Worm (Caenorhabditis elegans) whole organism, late embryonic: ENCODE results near the gene lgc-5.

Experiments used
- C08G9.2 ChIP-seq: sonication (generic microtip); optimal IDR thresholded peaks from 2 replicates; lab custom pipeline; 2016; ENCODE audit warnings: mild to moderate bottlenecking, missing genetic modification characterization, moderate library complexity, missing compliant biosample characterization
- C38D4.7 ChIP-seq: fragments of 200-800 bp; sonication (Bioruptor generic); optimal IDR thresholded peaks from 2 replicates; lab custom pipeline; 2018; ENCODE audit warnings: mild to moderate bottlenecking, missing genetic modification characterization, moderate library complexity, missing compliant biosample characterization
- F13H6.1 ChIP-seq: sonication (generic microtip); optimal IDR thresholded peaks from 2 replicates; lab custom pipeline; 2016; ENCODE audit warnings: missing genetic modification characterization, missing compliant biosample characterization
- K09A11.1 ChIP-seq: sonication (generic microtip); optimal IDR thresholded peaks from 2 replicates; lab custom pipeline; 2017; ENCODE audit warnings: antibody characterized with exemption, mild to moderate bottlenecking, missing genetic modification characterization, missing compliant biosample characterization; ENCODE audit not compliant: insufficient read depth
- ama-1 ChIP-seq: fragments of 150-350 bp; optimal IDR thresholded peaks from 2 replicates; lab custom pipeline; 2014
- ceh-19 ChIP-seq: fragments of 200-800 bp; sonication (Bioruptor generic); optimal IDR thresholded peaks from 2 replicates; lab custom pipeline; 2018; ENCODE audit warnings: mild to moderate bottlenecking, missing genetic modification characterization, missing compliant biosample characterization
- ceh-2 ChIP-seq: sonication (generic microtip); optimal IDR thresholded peaks from 2 replicates; lab custom pipeline; 2016; ENCODE audit warnings: missing genotype, missing genetic modification characterization, missing compliant biosample characterization
- ceh-22 ChIP-seq: sonication (generic microtip); optimal IDR thresholded peaks from 2 replicates; lab custom pipeline; 2017; ENCODE audit warnings: missing biosample characterization, missing genetic modification characterization
- ceh-24 ChIP-seq: sonication (generic microtip); optimal IDR thresholded peaks from 2 replicates; lab custom pipeline; 2016; ENCODE audit warnings: mild to moderate bottlenecking, missing genetic modification characterization, missing compliant biosample characterization
- ceh-34 ChIP-seq: sonication (generic microtip); optimal IDR thresholded peaks from 2 replicates; lab custom pipeline; 2016; ENCODE audit warnings: mild to moderate bottlenecking, missing genetic modification characterization, missing compliant biosample characterization
- ceh-45 ChIP-seq: fragments of 200-800 bp; sonication (Bioruptor generic); IDR thresholded peaks from 2 replicates; pipeline ENCODE4 v1.3.6; 2022; ENCODE audit warnings: missing genetic modification reagents, missing genetic modification characterization, missing compliant biosample characterization
- ceh-48 ChIP-seq: sonication (generic microtip); optimal IDR thresholded peaks from 2 replicates; lab custom pipeline; 2016; ENCODE audit warnings: missing genetic modification characterization, inconsistent platforms, missing compliant biosample characterization
- ceh-6 ChIP-seq: fragments of 200-800 bp; sonication (Bioruptor generic); optimal IDR thresholded peaks from 2 replicates; lab custom pipeline; 2018; ENCODE audit warnings: mild to moderate bottlenecking, missing genetic modification characterization, missing compliant biosample characterization
- dve-1 ChIP-seq: sonication (generic microtip); optimal IDR thresholded peaks from 2 replicates; lab custom pipeline; 2017; ENCODE audit warnings: antibody characterized with exemption, mild to moderate bottlenecking, missing genetic modification characterization, missing compliant biosample characterization
- elt-2 ChIP-seq: sonication (generic microtip); optimal IDR thresholded peaks from 2 replicates; lab custom pipeline; 2016; ENCODE audit warnings: missing genetic modification reagents, missing genetic modification characterization, missing compliant biosample characterization
- ets-4 ChIP-seq: sonication (generic microtip); optimal IDR thresholded peaks from 2 replicates; lab custom pipeline; 2016; ENCODE audit warnings: missing genetic modification characterization, missing compliant biosample characterization
- eyg-1 ChIP-seq: sonication (generic microtip); optimal IDR thresholded peaks from 2 replicates; lab custom pipeline; 2016; ENCODE audit warnings: missing genotype, missing genetic modification characterization, missing compliant biosample characterization
- fax-1 ChIP-seq: sonication (generic microtip); optimal IDR thresholded peaks from 2 replicates; lab custom pipeline; 2016; ENCODE audit warnings: missing genotype, missing genetic modification characterization, missing compliant biosample characterization
- fkh-10 ChIP-seq: fragments of 150-350 bp; optimal IDR thresholded peaks from 2 replicates; lab custom pipeline; 2014; ENCODE audit warnings: missing biosample characterization, missing genetic modification reagents, missing genetic modification characterization
- gmeb-2 ChIP-seq: sonication (generic microtip); optimal IDR thresholded peaks from 2 replicates; lab custom pipeline; 2016; ENCODE audit warnings: missing genetic modification characterization, inconsistent platforms, missing compliant biosample characterization
- hlh-13 ChIP-seq: fragments of 200-800 bp; sonication (Bioruptor generic); optimal IDR thresholded peaks from 2 replicates; lab custom pipeline; 2018; ENCODE audit warnings: mild to moderate bottlenecking, missing genetic modification characterization, missing compliant biosample characterization
- hlh-30 ChIP-seq: sonication (generic microtip); optimal IDR thresholded peaks from 2 replicates; lab custom pipeline; 2017; ENCODE audit warnings: antibody characterized with exemption, missing genetic modification characterization, missing compliant biosample characterization; ENCODE audit not compliant: insufficient read depth
- hlh-6 ChIP-seq: sonication (generic microtip); optimal IDR thresholded peaks from 2 replicates; lab custom pipeline; 2016; ENCODE audit warnings: missing genotype, missing genetic modification characterization, missing compliant biosample characterization
- lin-11 ChIP-seq: fragments of 200-800 bp; sonication (Bioruptor generic); optimal IDR thresholded peaks from 2 replicates; lab custom pipeline; 2018; ENCODE audit warnings: mild to moderate bottlenecking, missing genetic modification characterization, missing compliant biosample characterization
- mec-3 ChIP-seq: sonication (generic microtip); optimal IDR thresholded peaks from 2 replicates; lab custom pipeline; 2016; ENCODE audit warnings: borderline replicate concordance, missing genetic modification characterization, missing compliant biosample characterization
- nfya-1 ChIP-seq: sonication (generic microtip); optimal IDR thresholded peaks from 2 replicates; lab custom pipeline; 2017; ENCODE audit warnings: missing genetic modification characterization, mild to moderate bottlenecking, missing compliant biosample characterization, antibody characterized with exemption, moderate library complexity
- nhr-11 ChIP-seq: fragments of 150-350 bp; optimal IDR thresholded peaks from 2 replicates; lab custom pipeline; 2014; ENCODE audit warnings: missing biosample characterization, missing genetic modification characterization
- nhr-232 ChIP-seq: sonication (generic microtip); optimal IDR thresholded peaks from 2 replicates; lab custom pipeline; 2016; ENCODE audit warnings: missing genetic modification characterization, missing compliant biosample characterization
- npax-4 ChIP-seq: sonication (generic microtip); optimal IDR thresholded peaks from 2 replicates; lab custom pipeline; 2016; ENCODE audit warnings: missing genetic modification characterization, missing compliant biosample characterization
- odd-2 ChIP-seq: sonication (generic microtip); optimal IDR thresholded peaks from 2 replicates; lab custom pipeline; 2017; ENCODE audit warnings: antibody characterized with exemption, mild to moderate bottlenecking, missing genetic modification characterization, missing compliant biosample characterization
- pag-3 ChIP-seq: sonication (generic microtip); optimal IDR thresholded peaks from 2 replicates; lab custom pipeline; 2016; ENCODE audit warnings: missing compliant biosample characterization, missing genetic modification characterization, borderline replicate concordance
- pat-9 ChIP-seq: fragments of 200-800 bp; sonication (Bioruptor generic); optimal IDR thresholded peaks from 2 replicates; lab custom pipeline; 2018; ENCODE audit warnings: mild to moderate bottlenecking, missing genetic modification characterization, moderate library complexity, missing compliant biosample characterization
- pha-2 ChIP-seq: sonication (generic microtip); optimal IDR thresholded peaks from 2 replicates; lab custom pipeline; 2017; ENCODE audit warnings: mild to moderate bottlenecking, missing genetic modification characterization, missing compliant biosample characterization
- pros-1 ChIP-seq: fragments of 150-350 bp; optimal IDR thresholded peaks from 2 replicates; lab custom pipeline; 2014; ENCODE audit warnings: missing biosample characterization, missing genetic modification reagents, missing genetic modification characterization
- rnt-1 ChIP-seq: sonication (generic microtip); optimal IDR thresholded peaks from 2 replicates; lab custom pipeline; 2016; ENCODE audit warnings: missing genetic modification characterization, missing compliant biosample characterization
- sdc-2 ChIP-seq: sonication (generic microtip); optimal IDR thresholded peaks from 2 replicates; lab custom pipeline; 2016; ENCODE audit warnings: missing genotype, missing genetic modification characterization, missing compliant biosample characterization
- sox-4 ChIP-seq: sonication (generic microtip); optimal IDR thresholded peaks from 2 replicates; lab custom pipeline; 2017; ENCODE audit warnings: mild to moderate bottlenecking, missing genetic modification characterization, inconsistent platforms, missing compliant biosample characterization
- syd-9 ChIP-seq: sonication (generic microtip); optimal IDR thresholded peaks from 2 replicates; lab custom pipeline; 2016; ENCODE audit warnings: mild to moderate bottlenecking, missing genetic modification characterization, moderate library complexity, missing compliant biosample characterization
- unc-3 ChIP-seq, 2 experiments: fragments of 200-800 bp in 1 of 2; sonication (Bioruptor generic) in 1 of 2; sonication (generic microtip) in 1 of 2; conservative IDR thresholded peaks in 1 of 2; optimal IDR thresholded peaks in 1 of 2; 2 replicates each; pipeline versions ENCODE4 v1.3.6 to Lab custom; 2016 to 2022; ENCODE audit warnings: missing compliant biosample characterization in 2 of 2, missing genetic modification characterization in 2 of 2, missing genetic modification reagents in 1 of 2
- unc-42 ChIP-seq: sonication (generic microtip); optimal IDR thresholded peaks from 2 replicates; lab custom pipeline; 2016; ENCODE audit warnings: missing genotype, missing genetic modification characterization, missing compliant biosample characterization
- unc-55 ChIP-seq: sonication (generic microtip); optimal IDR thresholded peaks from 2 replicates; lab custom pipeline; 2017; ENCODE audit warnings: missing biosample characterization, missing genetic modification reagents, missing genetic modification characterization

Gene lgc-5

DNA sequence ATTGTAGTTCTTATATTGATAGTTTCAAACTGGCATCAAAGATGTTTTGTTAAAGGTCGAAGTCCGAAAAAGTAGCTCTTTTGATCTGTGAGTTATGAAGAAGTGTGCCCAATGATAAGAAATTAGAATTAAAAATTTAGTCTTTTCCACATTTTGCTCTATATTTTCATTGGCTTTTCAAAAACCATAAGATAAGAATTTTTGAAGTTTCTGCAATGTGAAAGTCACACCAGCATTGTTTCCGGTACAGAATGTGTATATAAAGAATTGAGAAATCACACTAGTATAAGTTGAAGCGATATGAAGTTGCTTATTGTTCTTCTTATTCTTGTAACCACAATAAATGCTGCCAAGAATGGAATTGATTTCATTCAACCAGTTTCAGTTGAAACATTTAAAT lies 10.0 kb upstream of the lgc-5 start, which contains the start of gene lys-10:
Gene lys-10, plus strand, starts transcription at position 301 of the 400 bp plus-strand sequence.
- TF ChIP-seq pag-3 (tag; lab: Kevin White, UChicago) (no peak), C38D4.7 (GFP tag; lab: Kevin White, UChicago) (no peak), unc-42 (tag; lab: Kevin White, UChicago) (no peak), nhr-11 (tag; lab: Kevin White, UChicago) (no peak), ceh-19 (GFP tag; lab: Kevin White, UChicago) (no peak)

DNA sequence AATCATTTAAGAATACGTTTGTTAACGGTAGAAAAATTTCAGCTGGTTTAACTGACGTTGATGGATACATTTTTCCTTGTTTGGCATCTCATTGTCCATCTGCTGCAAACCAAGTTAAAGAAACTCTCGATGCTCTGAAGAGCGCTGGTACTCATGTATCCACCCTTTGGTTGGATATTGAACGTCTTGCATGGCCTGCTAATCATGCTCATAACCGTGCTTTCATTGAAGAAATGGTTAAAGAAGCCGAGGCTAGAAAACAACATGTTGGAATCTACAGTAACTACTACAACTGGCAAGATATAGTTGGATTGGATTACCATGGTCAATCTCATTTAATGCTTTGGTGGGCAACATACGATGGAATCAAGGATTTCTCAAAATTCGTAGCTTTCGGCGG lies 9.5 kb upstream of the lgc-5 start:
- TF ChIP-seq nhr-232 (tag; lab: Kevin White, UChicago) = no peak

- TF ChIP-seq ama-1 (lab: Kevin White, UChicago) = peak; percentile 35
- TF ChIP-seq odd-2 (tag; lab: Kevin White, UChicago) = no peak
These were observed 8.9 kb upstream of the lgc-5 start for ce11 chrIV:8333554-8333953.

ce11 chrIV:8333954-8333987 lies 8.7 kb upstream of the lgc-5 start, which contains the start of gene his-31:
his-31 (minus strand) TSS chrIV:8333983.
- TF ChIP-seq odd-2 (tag; lab: Kevin White, UChicago) (no peak), F13H6.1 (no peak), fkh-10 (GFP tag; lab: Kevin White, UChicago) (no peak)

DNA sequence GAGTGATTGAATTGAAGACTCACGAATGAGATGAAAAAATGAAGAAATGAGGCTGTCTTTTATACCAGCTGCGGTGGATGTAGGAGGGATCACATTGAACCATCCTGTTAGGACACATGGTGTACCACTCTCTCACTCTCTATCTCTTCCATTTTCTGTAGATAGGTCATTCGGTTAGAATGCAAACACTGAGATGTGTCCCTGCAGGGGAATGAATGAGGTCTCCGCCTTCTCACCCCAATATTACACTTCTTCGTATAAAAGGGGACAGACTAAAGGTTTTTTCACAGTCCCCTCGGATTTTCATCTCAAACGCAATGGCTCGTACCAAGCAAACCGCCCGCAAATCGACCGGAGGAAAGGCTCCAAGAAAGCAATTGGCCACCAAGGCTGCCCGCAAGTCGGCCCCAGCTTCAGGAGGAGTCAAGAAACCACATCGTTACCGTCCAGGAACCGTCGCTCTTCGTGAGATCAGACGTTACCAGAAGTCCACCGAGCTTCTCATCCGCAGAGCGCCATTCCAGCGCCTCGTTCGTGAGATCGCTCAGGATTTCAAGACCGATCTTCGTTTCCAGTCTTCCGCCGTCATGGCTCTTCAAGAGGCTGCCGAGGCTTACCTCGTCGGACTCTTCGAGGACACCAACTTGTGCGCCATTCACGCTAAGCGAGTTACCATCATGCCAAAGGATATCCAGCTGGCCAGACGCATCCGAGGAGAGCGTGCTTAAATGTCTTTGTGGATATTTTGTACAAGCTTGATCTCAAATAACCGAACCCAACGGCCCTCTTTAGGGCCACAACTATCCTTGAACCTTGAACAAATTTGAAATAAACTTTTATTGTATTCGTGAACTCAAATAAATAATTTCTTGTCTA lies 8.3 kb upstream of the lgc-5 start, which contains the start of gene his-32:
Gene his-32, plus strand, starts transcription at position 318 of the 876 bp plus-strand sequence.
- TF ChIP-seq hlh-30 (tag; lab: Kevin White, UChicago) (peak; percentile 83), elt-2 (tag; lab: Kevin White, UChicago) (peak; percentile 43), ceh-48 (tag; lab: Kevin White, UChicago) (no peak), ceh-24 (tag; lab: Kevin White, UChicago) (no peak), ceh-34 (tag; lab: Kevin White, UChicago) (peak; percentile 85), sdc-2 (peak; percentile 56), C08G9.2 (tag; lab: Kevin White, UChicago) (peak; percentile 24), ceh-45 (GFP tag; lab: Robert Waterston, UW) (no peak), hlh-13 (no peak), C38D4.7 (GFP tag; lab: Kevin White, UChicago) (no peak), gmeb-2 (tag; lab: Kevin White, UChicago) (peak; percentile 3), syd-9 (tag; lab: Kevin White, UChicago) (no peak), dve-1 (tag; lab: Kevin White, UChicago) (peak; percentile 34), fax-1 (no peak), nhr-11 (tag; lab: Kevin White, UChicago) (no peak), mec-3 (tag; lab: Kevin White, UChicago) (no peak), ceh-2 (peak; percentile 52), unc-55 (GFP tag; lab: Kevin White, UChicago) (peak; percentile 19), pat-9 (tag; lab: Kevin White, UChicago) (peak; percentile 41), rnt-1 (tag; lab: Kevin White, UChicago) (peak; percentile 34), K09A11.1 (no peak), pha-2 (peak; percentile 35), hlh-6 (tag; lab: Kevin White, UChicago) (no peak), npax-4 (tag; lab: Kevin White, UChicago) (no peak), pros-1 (tag; lab: Kevin White, UChicago) (peak; percentile 5), eyg-1 (tag; lab: Kevin White, UChicago) (no peak), unc-42 (tag; lab: Kevin White, UChicago) (no peak), nfya-1 (tag; lab: Kevin White, UChicago) (peak; percentile 75), fkh-10 (GFP tag; lab: Kevin White, UChicago) (no peak), unc-3 (GFP tag; conservative IDR thresholded peaks at IDR 0.05; lab: Robert Waterston, UW) (no peak), unc-3 (tag; optimal IDR thresholded peaks at IDR 0.05; lab: Kevin White, UChicago) (no peak), lin-11 (tag; lab: Kevin White, UChicago) (no peak), ets-4 (tag; lab: Kevin White, UChicago) (no peak), ceh-22 (no peak), ceh-6 (GFP tag; lab: Kevin White, UChicago) (no peak), pag-3 (tag; lab: Kevin White, UChicago) (no peak), F13H6.1 (no peak), odd-2 (tag; lab: Kevin White, UChicago) (no peak), sox-4 (no peak)
